Fruit fly (Drosophila melanogaster) whole organism: Measurements from ENCODE around the gene CG42633.

Experiments used
- CG8478 ChIP-seq: fragments of >200 bp; optimal IDR thresholded peaks from 2 replicates; lab custom pipeline; 2018; ENCODE audit warnings: inconsistent platforms
- usp ChIP-seq: fragments of >200 bp; optimal IDR thresholded peaks from 2 replicates; lab custom pipeline; 2017; ENCODE audit warnings: missing biosample characterization, missing genetic modification characterization, mixed read lengths

- TF ChIP-seq usp (GFP tag; lab: Kevin White, UChicago): no peak
- TF ChIP-seq CG8478: no peak
These were observed 20.1 kb downstream of the CG42633 start for dm6 chr3R:10761980-10762379.
